Fruit fly (Drosophila melanogaster): ENCODE measurements around the gene Vha68-3.

Vha68-3 gene

dm6 chr2L:13014038-13014790 lies 35.6 kb downstream of the Vha68-3 start:
- TF ChIP-seq CG17801 (GFP tag; optimal IDR thresholded peaks at IDR 0.05; ENCODE audit: partially characterized antibody) = no peak

dm6 chr2L:13018992-13019484 lies 40.5 kb downstream of the Vha68-3 start, which contains the start of gene Ube4B:
Ube4B (minus strand) TSS chr2L:13019434.
- peak; percentile 33 for TF ChIP-seq CG17801 (GFP tag; optimal IDR thresholded peaks at IDR 0.05; ENCODE audit: partially characterized antibody)

- no peak for TF ChIP-seq CG17801 (GFP tag; optimal IDR thresholded peaks at IDR 0.05; ENCODE audit: partially characterized antibody)
Measured at dm6 chr2L:13021020-13021781, 42.6 kb downstream of the Vha68-3 start, which contains the start of gene CG9933. CG9933 (minus strand) TSS chr2L:13021312.

- TF ChIP-seq CG17801 (GFP tag; optimal IDR thresholded peaks at IDR 0.05; ENCODE audit: partially characterized antibody) = no peak
Measured at dm6 chr2L:13028923-13029322, 50.3 kb downstream of the Vha68-3 start.
